Fruit fly (Drosophila melanogaster): Measurements from ENCODE around the gene rin.

rin gene

DNA sequence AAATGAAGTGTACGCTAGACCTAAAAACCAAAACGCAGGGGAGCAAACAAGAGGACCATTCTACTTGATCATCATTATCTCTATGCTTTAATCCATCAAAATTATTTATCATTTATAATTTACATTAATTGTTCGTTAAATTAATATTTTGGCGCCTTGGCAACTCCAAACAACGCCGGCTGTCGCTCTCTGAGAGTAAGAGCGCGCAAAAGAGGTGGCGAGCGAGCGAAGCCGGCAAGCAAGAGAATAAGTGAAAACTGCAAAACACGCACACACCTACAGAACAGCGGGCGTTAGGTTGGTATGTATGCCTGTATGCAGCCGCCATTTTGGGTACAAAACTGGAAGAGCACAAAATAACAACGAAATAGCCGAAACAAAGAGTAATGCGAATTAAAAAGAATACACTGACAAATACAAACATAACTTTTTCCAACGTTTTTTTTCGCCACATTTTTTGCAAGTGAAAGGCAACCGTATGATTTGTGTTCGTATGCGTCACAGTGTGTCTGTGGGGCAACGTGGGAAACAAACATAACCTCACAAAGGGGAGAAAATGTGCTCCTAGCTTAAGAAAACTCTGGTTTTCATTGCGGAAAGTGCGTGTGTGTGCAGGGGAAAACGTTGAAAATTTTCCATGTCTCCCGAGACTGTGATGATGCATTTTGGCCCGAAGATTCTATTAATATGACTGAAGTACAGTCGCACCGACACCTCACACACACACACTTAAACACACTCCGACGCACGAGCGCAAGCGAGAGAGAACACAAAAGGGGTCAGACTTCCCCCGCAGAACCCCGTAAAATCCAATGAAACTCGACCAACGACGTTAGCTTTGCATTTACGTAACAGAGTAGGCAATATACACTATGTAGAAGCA lies 1.8 kb upstream of the rin start (continued):
- no peak for TF ChIP-seq CG10669 (GFP tag; optimal IDR thresholded peaks at IDR 0.05)
- TF ChIP-seq Sox14 (GFP tag; optimal IDR thresholded peaks at IDR 0.05), result peak; percentile 63
- no peak for TF ChIP-seq CG4318 (GFP tag; optimal IDR thresholded peaks at IDR 0.05)
- no peak for TF ChIP-seq CG3919 (GFP tag; optimal IDR thresholded peaks at IDR 0.05)
- no peak for TF ChIP-seq CG34406 (GFP tag; optimal IDR thresholded peaks at IDR 0.05)
- no peak for TF ChIP-seq CG11294 (GFP tag; IDR thresholded peaks at IDR 0.05)
- no peak for TF ChIP-seq fd85E (GFP tag; optimal IDR thresholded peaks at IDR 0.05)
- TF ChIP-seq eg (GFP tag; IDR thresholded peaks at IDR 0.05), result no peak
- TF ChIP-seq ss (GFP tag; optimal IDR thresholded peaks at IDR 0.05), result peak in 1 of 2 experiments; percentile 32
- TF ChIP-seq net (GFP tag; optimal IDR thresholded peaks at IDR 0.05), result no peak

DNA sequence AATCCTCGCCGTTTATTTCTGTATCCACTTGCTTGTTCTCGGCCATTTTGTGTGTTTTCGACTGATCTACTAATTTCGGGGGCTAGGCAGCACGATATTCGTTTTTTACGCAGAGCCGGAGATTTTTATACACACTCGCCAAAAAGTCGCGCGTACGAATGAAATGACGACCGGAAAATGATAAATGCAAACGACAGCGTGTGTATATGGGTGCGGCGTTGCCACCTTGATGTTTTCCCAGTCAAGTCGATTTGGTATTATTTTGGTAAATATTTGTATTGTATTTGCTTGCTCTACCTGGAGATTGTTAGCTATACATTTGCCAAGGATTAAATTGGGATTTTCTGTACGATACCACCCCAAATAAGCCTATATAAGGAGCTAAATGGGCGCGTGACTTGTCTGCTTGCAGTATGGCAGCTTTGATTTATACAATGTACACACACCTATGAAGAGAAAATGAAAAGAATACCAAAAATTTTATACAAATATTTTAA lies 882 bp upstream of the rin start, which contains the start of gene sqd:
Gene sqd, minus strand, starts transcription at position 431 of the 497 bp plus-strand sequence.
- TF ChIP-seq fd85E (GFP tag; optimal IDR thresholded peaks at IDR 0.05) (no peak), lz (GFP tag; optimal IDR thresholded peaks at IDR 0.05) (peak; percentile 63), CG10631 (GFP tag; optimal IDR thresholded peaks at IDR 0.05) (peak; percentile 7), CG8632 (GFP tag; optimal IDR thresholded peaks at IDR 0.05) (no peak), CG9139 (GFP tag; optimal IDR thresholded peaks at IDR 0.05) (peak; percentile 17), CG32006 (GFP tag; optimal IDR thresholded peaks at IDR 0.05) (peak; percentile 13), CG3032 (tag; optimal IDR thresholded peaks at IDR 0.05) (peak; percentile 25), acj6 (GFP tag; optimal IDR thresholded peaks at IDR 0.05) (peak; percentile 44), spab (GFP tag; optimal IDR thresholded peaks at IDR 0.05) (peak; percentile 9), Ets96B (tag; optimal IDR thresholded peaks at IDR 0.05) (peak; percentile 23), Sox102F (GFP tag; optimal IDR thresholded peaks at IDR 0.05) (peak; percentile 67), topi (GFP tag; optimal IDR thresholded peaks at IDR 0.05) (peak; percentile 60), CG8319 (GFP tag; optimal IDR thresholded peaks at IDR 0.05) (no peak), eg (GFP tag; IDR thresholded peaks at IDR 0.05) (0 out of 3 replicates have a peak, but pooled peaks have one; percentile 13), CG11762 (GFP tag; optimal IDR thresholded peaks at IDR 0.05; ENCODE audit: insufficient read depth) (peak; percentile 3), salr (GFP tag; optimal IDR thresholded peaks at IDR 0.05) (no peak), CG16779 (tag; optimal IDR thresholded peaks at IDR 0.05) (no peak), CG3919 (GFP tag; optimal IDR thresholded peaks at IDR 0.05) (peak; percentile 70), Hr38 (GFP tag; optimal IDR thresholded peaks at IDR 0.05) (no peak), Smox (GFP tag; optimal IDR thresholded peaks at IDR 0.05) (peak; percentile 53), CG11294 (GFP tag; IDR thresholded peaks at IDR 0.05) (no peak), CG6792 (GFP tag; optimal IDR thresholded peaks at IDR 0.05) (peak; percentile 44), Gug (GFP tag; IDR thresholded peaks at IDR 0.05) (no peak), ss (GFP tag; optimal IDR thresholded peaks at IDR 0.05) (peak; percentile 28 to 67), svp (GFP tag) (no peak), CG34406 (GFP tag; optimal IDR thresholded peaks at IDR 0.05) (peak; percentile 27), CG6808 (GFP tag; optimal IDR thresholded peaks at IDR 0.05) (peak; percentile 35), CG6163 (GFP tag; IDR thresholded peaks at IDR 0.05) (peak; percentile 57; the same call in 2 of the 3 replicates), CG31627 (GFP tag; optimal IDR thresholded peaks at IDR 0.05) (peak; percentile 57), fd59A (GFP tag; optimal IDR thresholded peaks at IDR 0.05) (peak; percentile 14), CG7368 (GFP tag; optimal IDR thresholded peaks at IDR 0.05) (peak; percentile 39), Sox15 (GFP tag; optimal IDR thresholded peaks at IDR 0.05) (no peak), Lpt (GFP tag; optimal IDR thresholded peaks at IDR 0.05) (peak; percentile 21), esn (GFP tag; optimal IDR thresholded peaks at IDR 0.05) (peak; percentile 53), CG8119 (GFP tag; IDR thresholded peaks at IDR 0.05) (peak; percentile 16; the same call in 1 of the 3 replicates), dac (GFP tag; optimal IDR thresholded peaks at IDR 0.05) (no peak), achi (GFP tag; optimal IDR thresholded peaks at IDR 0.05) (peak; percentile 67), Eip78C (GFP tag) (peak; percentile 88), OdsH (GFP tag; optimal IDR thresholded peaks at IDR 0.05) (peak; percentile 65), cyc (GFP tag; optimal IDR thresholded peaks at IDR 0.05) (peak; percentile 54), CG1621 (tag; optimal IDR thresholded peaks at IDR 0.05) (peak; percentile 54), Sox14 (GFP tag; optimal IDR thresholded peaks at IDR 0.05) (peak; percentile 56), CG15336 (GFP tag; IDR thresholded peaks at IDR 0.05) (peak; percentile 25; the same call in 1 of the 2 replicates), Eip75B (GFP tag; optimal IDR thresholded peaks at IDR 0.05) (peak; percentile 60)

All from whole organism, prepupa.